Fruit fly (Drosophila melanogaster) whole organism, embryonic: ENCODE results near the gene Reck.

ENCODE experiments used
- Adf1 ChIP-seq: fragments of 200-800 bp; sonication (Bioruptor generic); IDR thresholded peaks from 2 replicates; pipeline ENCODE4 v1.3.6; 2022; ENCODE audit warnings: missing biosample characterization, missing genetic modification characterization
- B-H1 ChIP-seq: fragments of 200-800 bp; sonication (Bioruptor generic); IDR thresholded peaks from 3 replicates; pipeline ENCODE4 v1.3.6; 2022; ENCODE audit warnings: missing biosample characterization, missing genetic modification characterization
- CG10959 ChIP-seq: fragments of 200-800 bp; sonication (Bioruptor generic); IDR thresholded peaks from 2 replicates; pipeline ENCODE4 v1.3.6; 2022; ENCODE audit warnings: missing biosample characterization, missing genetic modification characterization
- CG11398 ChIP-seq: fragments of 200-800 bp; sonication (Bioruptor generic); optimal IDR thresholded peaks from 2 replicates; lab custom pipeline; 2016; ENCODE audit warnings: missing biosample characterization, missing genetic modification characterization
- CG11695 ChIP-seq: fragments of 200-800 bp; sonication (Bioruptor generic); IDR thresholded peaks from 3 replicates; pipeline ENCODE4 v1.3.6; 2022; ENCODE audit warnings: missing biosample characterization, missing genetic modification characterization
- CG12744 ChIP-seq: fragments of 200-800 bp; sonication (Bioruptor generic); optimal IDR thresholded peaks from 2 replicates; lab custom pipeline; 2016; ENCODE audit warnings: missing biosample characterization, missing genetic modification characterization
- CG15073 ChIP-seq: fragments of 200-800 bp; sonication (Bioruptor generic); optimal IDR thresholded peaks from 2 replicates; lab custom pipeline; 2016; ENCODE audit warnings: missing biosample characterization, missing genetic modification characterization
- CG1529 ChIP-seq: fragments of 200-800 bp; sonication (Bioruptor generic); optimal IDR thresholded peaks from 3 replicates; lab custom pipeline; 2018; ENCODE audit warnings: missing biosample characterization, missing genetic modification characterization
- CG17361 ChIP-seq: fragments of 200-800 bp; sonication (Bioruptor generic); IDR thresholded peaks from 3 replicates; pipeline ENCODE4 v1.3.6; 2022; ENCODE audit warnings: missing biosample characterization, missing genetic modification characterization
- CG17568 ChIP-seq: fragments of 200-800 bp; sonication (Bioruptor generic); optimal IDR thresholded peaks from 2 replicates; lab custom pipeline; 2018; ENCODE audit warnings: missing biosample characterization, mild to moderate bottlenecking, missing genetic modification characterization, moderate library complexity
- CG17612 ChIP-seq: fragments of 200-800 bp; sonication (Bioruptor generic); IDR thresholded peaks from 2 replicates; pipeline ENCODE4 v1.3.6; 2022; ENCODE audit warnings: missing biosample characterization, missing genetic modification characterization
- CG2199 ChIP-seq: fragments of 200-800 bp; sonication (Bioruptor generic); IDR thresholded peaks from 3 replicates; pipeline ENCODE4 v1.3.6; 2022; ENCODE audit warnings: missing biosample characterization, missing genetic modification characterization
- CG30020 ChIP-seq: fragments of 200-800 bp; optimal IDR thresholded peaks from 2 replicates; lab custom pipeline; 2019; ENCODE audit warnings: missing biosample characterization, mild to moderate bottlenecking, missing genetic modification characterization, moderate library complexity
- CG30403 ChIP-seq: fragments of 200-800 bp; sonication (Bioruptor generic); optimal IDR thresholded peaks from 3 replicates; lab custom pipeline; 2016; ENCODE audit warnings: missing biosample characterization, missing genetic modification characterization
- CG30431 ChIP-seq: fragments of 200-800 bp; sonication (Bioruptor generic); optimal IDR thresholded peaks from 2 replicates; lab custom pipeline; 2017; ENCODE audit warnings: missing biosample characterization, missing genetic modification characterization
- CG43689 ChIP-seq: fragments of 200-800 bp; sonication (Bioruptor generic); IDR thresholded peaks from 2 replicates; pipeline ENCODE4 v1.3.6; 2022; ENCODE audit warnings: missing biosample characterization, missing genetic modification characterization
- CG6683 ChIP-seq: fragments of 200-800 bp; sonication (Bioruptor generic); optimal IDR thresholded peaks from 2 replicates; lab custom pipeline; 2017; ENCODE audit warnings: missing biosample characterization, mild to moderate bottlenecking, missing genetic modification characterization, missing genetic modification reagents
- CG7987 ChIP-seq: fragments of 200-800 bp; sonication (Bioruptor generic); optimal IDR thresholded peaks from 2 replicates; lab custom pipeline; 2018; ENCODE audit warnings: missing biosample characterization, mild to moderate bottlenecking, missing genetic modification characterization, moderate library complexity
- CG9876 ChIP-seq: fragments of 200-800 bp; sonication (Bioruptor generic); optimal IDR thresholded peaks from 2 replicates; lab custom pipeline; 2016; ENCODE audit warnings: missing biosample characterization, missing genetic modification characterization
- D19A ChIP-seq: fragments of 200-800 bp; optimal IDR thresholded peaks from 3 replicates; lab custom pipeline; 2019; ENCODE audit warnings: missing biosample characterization, mild to moderate bottlenecking, missing genetic modification characterization, moderate library complexity
- D19B ChIP-seq: fragments of 200-800 bp; sonication (Bioruptor generic); optimal IDR thresholded peaks from 2 replicates; lab custom pipeline; 2017; ENCODE audit warnings: missing biosample characterization, mild to moderate bottlenecking, missing genetic modification characterization
- Dfd ChIP-seq, 2 experiments: fragments of >200 bp; optimal IDR thresholded peaks; 2 replicates each; lab custom pipeline; 2017; ENCODE audit warnings: missing biosample characterization in 2 of 2, missing genetic modification characterization in 2 of 2
- Eip74EF ChIP-seq, 2 experiments: fragments of 200-800 bp in 1 of 2; fragments of >200 bp in 1 of 2; sonication (Bioruptor generic) in 1 of 2; optimal IDR thresholded peaks; 2 replicates each; lab custom pipeline; 2017 to 2019; ENCODE audit warnings: missing biosample characterization in 2 of 2, missing genetic modification characterization in 2 of 2, mild to moderate bottlenecking in 1 of 2, moderate library complexity in 1 of 2
- HLH3B ChIP-seq: fragments of 200-800 bp; sonication (Bioruptor generic); IDR thresholded peaks from 2 replicates; pipeline ENCODE4 v1.3.6; 2022; ENCODE audit warnings: missing biosample characterization, missing genetic modification characterization
- HLHmδ ChIP-seq: fragments of 200-800 bp; sonication (Bioruptor generic); optimal IDR thresholded peaks from 2 replicates; lab custom pipeline; 2018; ENCODE audit warnings: missing biosample characterization, mild to moderate bottlenecking, missing genetic modification characterization, moderate library complexity
- Hey ChIP-seq: fragments of 200-800 bp; sonication (Bioruptor generic); optimal IDR thresholded peaks from 3 replicates; lab custom pipeline; 2018; ENCODE audit warnings: missing biosample characterization, mild to moderate bottlenecking, missing genetic modification characterization
- Hr39 ChIP-seq: fragments of >200 bp; optimal IDR thresholded peaks from 2 replicates; lab custom pipeline; 2017
- Mad ChIP-seq: fragments of 200-800 bp; sonication (Bioruptor generic); optimal IDR thresholded peaks from 2 replicates; lab custom pipeline; 2016; ENCODE audit warnings: missing biosample characterization, missing genetic modification characterization
- NC2α ChIP-seq: fragments of 200-800 bp; sonication (Bioruptor generic); optimal IDR thresholded peaks from 2 replicates; lab custom pipeline; 2016; ENCODE audit warnings: missing biosample characterization, missing genetic modification characterization
- Nf-YC ChIP-seq: fragments of 200-800 bp; optimal IDR thresholded peaks from 3 replicates; lab custom pipeline; 2019; ENCODE audit warnings: missing biosample characterization, mild to moderate bottlenecking, missing genetic modification characterization, moderate library complexity
- Sox100B ChIP-seq: fragments of 200-800 bp; sonication (Bioruptor generic); optimal IDR thresholded peaks from 3 replicates; lab custom pipeline; 2018; ENCODE audit warnings: missing biosample characterization, mild to moderate bottlenecking, missing genetic modification characterization
- Spps ChIP-seq: fragments of 200-800 bp; sonication (Bioruptor generic); optimal IDR thresholded peaks from 2 replicates; lab custom pipeline; 2018; ENCODE audit warnings: missing biosample characterization, mild to moderate bottlenecking, missing genetic modification characterization
- Vsx1 ChIP-seq: fragments of 200-800 bp; sonication (Bioruptor generic); optimal IDR thresholded peaks from 2 replicates; lab custom pipeline; 2017; ENCODE audit warnings: missing biosample characterization, mild to moderate bottlenecking, missing genetic modification characterization, missing genetic modification reagents
- ap ChIP-seq: fragments of 200-800 bp; sonication (Bioruptor generic); IDR thresholded peaks from 2 replicates; pipeline ENCODE4 v1.3.6; 2022; ENCODE audit warnings: missing biosample characterization, missing genetic modification characterization
- btn ChIP-seq: fragments of 200-800 bp; sonication (Bioruptor generic); optimal IDR thresholded peaks from 2 replicates; lab custom pipeline; 2016; ENCODE audit warnings: missing biosample characterization, missing genetic modification characterization
- dm ChIP-seq: fragments of 200-800 bp; sonication (Bioruptor generic); optimal IDR thresholded peaks from 3 replicates; lab custom pipeline; 2016; ENCODE audit warnings: missing biosample characterization, missing genetic modification characterization
- exex ChIP-seq: fragments of 200-800 bp; sonication (Bioruptor generic); optimal IDR thresholded peaks from 4 replicates; lab custom pipeline; 2018; ENCODE audit warnings: missing biosample characterization, mild to moderate bottlenecking, missing genetic modification characterization, moderate library complexity
- fd102C ChIP-seq: fragments of 200-800 bp; sonication (Bioruptor generic); optimal IDR thresholded peaks from 2 replicates; lab custom pipeline; 2018; ENCODE audit warnings: missing biosample characterization, mild to moderate bottlenecking, missing genetic modification characterization, moderate library complexity
- fd64A ChIP-seq: fragments of 200-800 bp; sonication (Bioruptor generic); optimal IDR thresholded peaks from 3 replicates; lab custom pipeline; 2018; ENCODE audit warnings: missing biosample characterization, mild to moderate bottlenecking, missing genetic modification characterization
- inv ChIP-seq: fragments of 200-800 bp; sonication (Bioruptor generic); IDR thresholded peaks from 2 replicates; pipeline ENCODE4 v1.3.6; 2022; ENCODE audit warnings: missing biosample characterization, missing genetic modification characterization; ENCODE audit not compliant: partially characterized antibody
- lbe ChIP-seq: fragments of 200-800 bp; sonication (Bioruptor generic); optimal IDR thresholded peaks from 2 replicates; lab custom pipeline; 2016; ENCODE audit warnings: missing biosample characterization, mild to moderate bottlenecking, missing genetic modification characterization
- luna ChIP-seq: fragments of 200-800 bp; sonication (Bioruptor generic); optimal IDR thresholded peaks from 2 replicates; lab custom pipeline; 2016; ENCODE audit warnings: missing biosample characterization, missing genetic modification characterization
- psq ChIP-seq: fragments of 200-800 bp; sonication (Bioruptor generic); optimal IDR thresholded peaks from 2 replicates; lab custom pipeline; 2017; ENCODE audit warnings: missing biosample characterization, missing genetic modification characterization
- pum ChIP-seq: fragments of 200-800 bp; sonication (Bioruptor generic); optimal IDR thresholded peaks from 2 replicates; lab custom pipeline; 2016; ENCODE audit warnings: missing biosample characterization, missing genetic modification characterization
- seq ChIP-seq: fragments of 200-800 bp; sonication (Bioruptor generic); IDR thresholded peaks from 2 replicates; pipeline ENCODE4 v1.3.6; 2022; ENCODE audit warnings: missing biosample characterization, missing genetic modification characterization
- sim ChIP-seq: fragments of 200-800 bp; sonication (Bioruptor generic); IDR thresholded peaks from 2 replicates; pipeline ENCODE4 v1.3.6; 2022; ENCODE audit warnings: missing biosample characterization, missing genetic modification characterization
- stwl ChIP-seq: fragments of 200-800 bp; sonication (Bioruptor generic); optimal IDR thresholded peaks from 3 replicates; lab custom pipeline; 2018; ENCODE audit warnings: missing biosample characterization, mild to moderate bottlenecking, missing genetic modification characterization, moderate library complexity
- unc-4 ChIP-seq: fragments of 200-800 bp; sonication (Bioruptor generic); IDR thresholded peaks from 2 replicates; pipeline ENCODE4 v1.3.6; 2022; ENCODE audit warnings: missing biosample characterization, missing genetic modification characterization; ENCODE audit not compliant: partially characterized antibody
- zen ChIP-seq: fragments of 200-800 bp; sonication (Bioruptor generic); optimal IDR thresholded peaks from 3 replicates; lab custom pipeline; 2018; ENCODE audit warnings: missing biosample characterization, mild to moderate bottlenecking, missing genetic modification characterization, moderate library complexity

Gene Reck

dm6 chr3L:14977536-14978495 is 36.0 kb downstream of the Reck start (continued):
- TF ChIP-seq CG43689 (no peak), unc-4 (GFP tag; lab: Robert Waterston, UW) (no peak), psq (GFP tag; lab: Kevin White, UChicago) (peak; percentile 42), stwl (tag; lab: Kevin White, UChicago) (no peak), CG30020 (tag; lab: Kevin White, UChicago) (peak; percentile 20), CG6683 (GFP tag; lab: Kevin White, UChicago) (no peak), sim (GFP tag; lab: Robert Waterston, UW) (0 out of 2 replicates have a peak, but pooled peaks have one; percentile 4), fd102C (no peak), CG30403 (peak; percentile 60), HLHmδ (GFP tag; lab: Kevin White, UChicago) (peak; percentile 9), dm (no peak), CG17361 (GFP tag; lab: Robert Waterston, UW) (peak; percentile 91), ap (GFP tag; lab: Robert Waterston, UW) (no peak), CG9876 (no peak), CG10959 (peak; percentile 34; the same call in 1 of the 2 replicates), Hr39 (no peak), CG11695 (0 out of 3 replicates have a peak, but pooled peaks have one; percentile 8), CG1529 (peak; percentile 11), D19A (no peak), lbe (GFP tag; lab: Kevin White, UChicago) (no peak), Eip74EF (GFP tag; optimal IDR thresholded peaks at IDR 0.05; lab: Kevin White, UChicago) (no peak), CG2199 (GFP tag; lab: Robert Waterston, UW) (peak; percentile 56; the same call in 1 of the 3 replicates), Sox100B (GFP tag; lab: Kevin White, UChicago) (peak; percentile 51), D19B (GFP tag; lab: Kevin White, UChicago) (no peak), CG30431 (GFP tag; lab: Kevin White, UChicago) (peak; percentile 36), B-H1 (GFP tag; lab: Robert Waterston, UW) (no peak; the same call in 2 of the 3 replicates), fd64A (GFP tag; lab: Kevin White, UChicago) (peak; percentile 43), inv (GFP tag; lab: Robert Waterston, UW) (no peak), btn (no peak), luna (GFP tag; lab: Kevin White, UChicago) (no peak), NC2α (GFP tag; lab: Kevin White, UChicago) (no peak), Adf1 (peak; percentile 95), CG7987 (GFP tag; lab: Kevin White, UChicago) (no peak), CG11398 (GFP tag; lab: Kevin White, UChicago) (no peak), Mad (GFP tag; lab: Kevin White, UChicago) (no peak), Vsx1 (GFP tag; lab: Kevin White, UChicago) (no peak), HLH3B (GFP tag; lab: Robert Waterston, UW) (peak; percentile 43), CG17612 (no peak), CG12744 (GFP tag; lab: Kevin White, UChicago) (no peak), CG15073 (GFP tag; lab: Kevin White, UChicago) (no peak), Hey (no peak), Spps (tag; lab: Kevin White, UChicago) (no peak), Dfd (GFP tag; optimal IDR thresholded peaks at IDR 0.05; lab: Kevin White, UChicago) (no peak), Nf-YC (tag; lab: Kevin White, UChicago) (peak; percentile 46), seq (GFP tag; lab: Robert Waterston, UW) (no peak), pum (GFP tag; lab: Kevin White, UChicago) (peak; percentile 51), exex (peak; percentile 4), zen (tag; lab: Kevin White, UChicago) (peak; percentile 41), CG17568 (GFP tag; lab: Kevin White, UChicago) (peak; percentile 46)
